Worm (Caenorhabditis elegans) whole organism, L1 larva: ENCODE results near the gene ddp-1.

Source experiments
- ceh-82 ChIP-seq, 3 experiments: fragments of 150-350 bp in 1 of 3; sonication (generic microtip) in 2 of 3; optimal IDR thresholded peaks; 2 replicates each; lab custom pipeline; 2014 to 2017; ENCODE audit warnings: missing biosample characterization in 3 of 3, missing genetic modification characterization in 3 of 3
- fkh-10 ChIP-seq: sonication (generic microtip); optimal IDR thresholded peaks from 2 replicates; lab custom pipeline; 2017; ENCODE audit warnings: missing biosample characterization, missing genetic modification reagents, missing genetic modification characterization
- lin-14 ChIP-seq: fragments of 200-800 bp; sonication (Bioruptor generic); optimal IDR thresholded peaks from 2 replicates; lab custom pipeline; 2018; ENCODE audit warnings: mild to moderate bottlenecking, missing genetic modification characterization, moderate library complexity, missing compliant biosample characterization
- mdl-1 ChIP-seq, 2 experiments: fragments of 150-350 bp; optimal IDR thresholded peaks; 2 replicates each; lab custom pipeline; 2014 to 2017; ENCODE audit warnings: missing biosample characterization in 2 of 2, missing genetic modification characterization in 2 of 2, inconsistent platforms in 1 of 2
- nhr-28 ChIP-seq: fragments of 150-350 bp; optimal IDR thresholded peaks from 2 replicates; lab custom pipeline; 2014; ENCODE audit warnings: missing biosample characterization, missing genetic modification characterization
- nhr-76 ChIP-seq: sonication (generic microtip); optimal IDR thresholded peaks from 2 replicates; lab custom pipeline; 2017; ENCODE audit warnings: missing biosample characterization, missing genetic modification characterization
- pqm-1 ChIP-seq: sonication (generic microtip); optimal IDR thresholded peaks from 3 replicates; lab custom pipeline; 2017; ENCODE audit warnings: missing biosample characterization, missing genetic modification characterization
- swsn-7 ChIP-seq: sonication (generic microtip); optimal IDR thresholded peaks from 2 replicates; lab custom pipeline; 2016; ENCODE audit warnings: missing genetic modification characterization, missing compliant biosample characterization
- tbx-2 ChIP-seq: sonication (generic microtip); optimal IDR thresholded peaks from 2 replicates; lab custom pipeline; 2016; ENCODE audit warnings: missing genetic modification characterization, missing compliant biosample characterization
- tlp-1 ChIP-seq: fragments of 150-350 bp; optimal IDR thresholded peaks from 2 replicates; lab custom pipeline; 2014; ENCODE audit warnings: missing biosample characterization, missing genetic modification characterization

DNA sequence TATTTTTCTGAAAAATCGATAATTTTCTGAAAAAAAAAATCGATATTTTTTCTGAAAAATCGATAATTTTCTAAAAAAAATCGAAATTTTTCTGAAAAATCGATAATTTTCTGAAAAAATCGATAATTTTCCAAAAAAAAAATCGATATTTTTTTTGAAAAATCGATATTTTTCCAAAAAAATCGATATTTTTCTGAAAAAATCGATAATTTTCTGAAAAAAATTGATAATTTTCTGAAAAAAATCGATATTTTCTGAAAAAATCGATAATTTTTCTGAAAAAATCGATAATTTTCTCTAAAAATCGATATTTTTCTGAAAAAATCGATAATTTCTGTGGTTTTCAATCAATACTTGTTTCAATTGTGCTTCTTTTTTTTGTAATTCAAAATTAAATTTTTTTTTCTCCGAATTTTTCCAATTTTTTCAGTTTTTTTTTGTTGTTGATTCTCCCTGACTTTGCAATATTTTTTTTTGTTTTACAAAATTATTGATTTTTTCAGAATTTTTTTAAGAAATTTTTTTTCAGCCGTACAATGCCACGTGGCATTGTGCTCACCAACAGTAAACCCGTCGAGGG lies 25.6 kb upstream of the ddp-1 start, which contains the start of gene rexd-1:
- TF ChIP-seq mdl-1 (tag; optimal IDR thresholded peaks at IDR 0.05; lab: Kevin White, UChicago) (no peak), swsn-7 (no peak), lin-14 (GFP tag; lab: Kevin White, UChicago) (no peak), nhr-76 (tag; lab: Kevin White, UChicago) (no peak), pqm-1 (tag; lab: Kevin White, UChicago) (no peak), fkh-10 (no peak), tbx-2 (tag; lab: Kevin White, UChicago) (no peak), ceh-82 (tag; optimal IDR thresholded peaks at IDR 0.05; lab: Kevin White, UChicago) (no peak), nhr-28 (tag; lab: Kevin White, UChicago) (no peak), tlp-1 (tag; lab: Kevin White, UChicago) (no peak)
